2 worm cellular contexts compared by ENCODE assay signal in genomic region chrIII:2418981-2419380, ce11.
TF ChIP-seq lines count a peak whose summit lies in the region.

No protein-coding gene starts in this region.

TF ChIP-seq in whole organism, L4 larva, 104 proteins besides CTCF, POLR2A, EP300 and RAD21:
- TF ChIP-seq php-3 (GFP tag; IDR thresholded peaks at IDR 0.05; lab: Robert Waterston, UW) = no peak
- TF ChIP-seq aha-1 (tag; lab: Kevin White, UChicago) = peak; percentile 76

TF ChIP-seq in whole organism, young adult, 124 proteins besides CTCF, POLR2A, EP300 and RAD21:
- 0 out of 2 replicates have a peak, but pooled peaks have one; percentile 16 for TF ChIP-seq hmg-1.2 (GFP tag; IDR thresholded peaks at IDR 0.05; lab: Robert Waterston, UW)
- TF ChIP-seq chd-7 (tag; optimal IDR thresholded peaks at IDR 0.05; lab: Kevin White, UChicago) = no peak
- TF ChIP-seq madf-6 (GFP tag; IDR thresholded peaks at IDR 0.05; lab: Robert Waterston, UW) = 0 out of 2 replicates have a peak, but pooled peaks have one; percentile 19
- TF ChIP-seq Y53G8AR.9 (GFP tag; conservative IDR thresholded peaks at IDR 0.05; lab: Robert Waterston, UW) = no peak
